Fruit fly (Drosophila melanogaster): ENCODE results near the gene CG12541.

The CG12541 gene

DNA sequence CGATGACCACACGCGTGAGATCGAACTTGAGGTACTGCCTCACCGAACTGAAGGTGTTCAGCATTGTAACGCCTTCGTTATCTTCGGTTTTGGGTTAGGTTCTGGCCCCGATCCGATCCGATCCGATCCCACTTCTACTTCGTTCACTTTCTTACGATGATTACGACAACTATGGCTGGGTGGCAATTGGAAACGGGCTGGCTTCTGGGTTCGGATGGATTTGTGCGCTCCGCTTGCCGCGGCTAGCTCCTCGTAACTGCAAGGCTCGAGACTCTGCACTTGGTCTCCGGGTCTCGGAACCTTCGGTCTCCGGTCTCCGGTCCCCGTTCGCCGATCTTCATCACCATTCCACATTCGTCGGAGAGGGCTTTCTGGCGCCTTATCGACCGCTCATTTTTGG is 72.5 kb downstream of the CG12541 start, which contains the start of gene Inx7:
Gene Inx7 (minus strand): TSS at position 263 of the 400 bp plus-strand sequence.
- TF ChIP-seq CG2120 (GFP tag; optimal IDR thresholded peaks at IDR 0.05) = no peak
- TF ChIP-seq sob (GFP tag; IDR thresholded peaks at IDR 0.05) = no peak
- TF ChIP-seq jigr1 (GFP tag; IDR thresholded peaks at IDR 0.05) = no peak
- no peak for TF ChIP-seq CG15073 (GFP tag; optimal IDR thresholded peaks at IDR 0.05)
- TF ChIP-seq Deaf1 (tag; optimal IDR thresholded peaks at IDR 0.05) = peak; percentile 92
- no peak for TF ChIP-seq bsh (GFP tag; optimal IDR thresholded peaks at IDR 0.05)
- TF ChIP-seq al (GFP tag; IDR thresholded peaks at IDR 0.05) = no peak
- no peak for TF ChIP-seq lola (GFP tag; optimal IDR thresholded peaks at IDR 0.05)
- TF ChIP-seq kah (GFP tag; optimal IDR thresholded peaks at IDR 0.05) = no peak
- TF ChIP-seq HHEX (GFP tag; optimal IDR thresholded peaks at IDR 0.05) = no peak
- TF ChIP-seq mld (GFP tag; IDR thresholded peaks at IDR 0.05; ENCODE audit: partially characterized antibody) = no peak
- TF ChIP-seq hbn (GFP tag; IDR thresholded peaks at IDR 0.05; ENCODE audit: partially characterized antibody) = no peak
- TF ChIP-seq sug (tag; optimal IDR thresholded peaks at IDR 0.05) = peak; percentile 10
- 0 out of 4 replicates have a peak, but pooled peaks have one; percentile 29 for TF ChIP-seq chinmo (GFP tag; IDR thresholded peaks at IDR 0.05; ENCODE audit: partially characterized antibody)
- TF ChIP-seq CG13624 (GFP tag; optimal IDR thresholded peaks at IDR 0.05) = no peak
- TF ChIP-seq CG33213 (GFP tag; optimal IDR thresholded peaks at IDR 0.05) = no peak

DNA sequence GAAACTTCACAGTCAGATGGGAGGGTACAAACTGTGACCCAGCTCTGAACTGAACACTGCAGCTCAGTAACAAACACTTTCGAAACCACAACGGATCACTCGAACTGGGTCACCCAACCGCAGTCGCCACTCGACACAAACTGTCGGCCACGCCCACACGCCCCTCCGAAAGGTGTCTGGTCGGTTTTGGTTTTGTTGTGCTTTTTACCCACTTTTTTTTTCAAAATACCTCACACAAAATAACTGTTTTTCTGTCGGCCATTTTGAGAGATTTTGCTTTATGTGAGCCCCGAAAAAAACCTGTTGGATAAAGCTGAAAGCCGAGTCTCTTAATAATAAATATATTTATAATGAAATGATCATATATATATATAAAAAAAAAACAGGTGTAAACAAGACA is 74.6 kb downstream of the CG12541 start, which contains the start of gene ogre:
Gene ogre (minus strand): TSS at position 33 of the 400 bp plus-strand sequence.
- TF ChIP-seq Hr51 (GFP tag; optimal IDR thresholded peaks at IDR 0.05) (no peak), CG6654 (GFP tag; optimal IDR thresholded peaks at IDR 0.05) (no peak), Bdp1 (GFP tag; optimal IDR thresholded peaks at IDR 0.05) (no peak), CG12219 (GFP tag; optimal IDR thresholded peaks at IDR 0.05) (no peak), abd-A (tag; optimal IDR thresholded peaks at IDR 0.05) (peak; percentile 23), Hr78 (GFP tag; optimal IDR thresholded peaks at IDR 0.05) (peak in 1 of 2 experiments; percentile 19), MBD-R2 (GFP tag; IDR thresholded peaks at IDR 0.05) (no peak), Blimp-1 (GFP tag; optimal IDR thresholded peaks at IDR 0.05) (peak; percentile 34), CG10321 (GFP tag; IDR thresholded peaks at IDR 0.05) (no peak), HLH54F (GFP tag; optimal IDR thresholded peaks at IDR 0.05) (no peak), pros (GFP tag; optimal IDR thresholded peaks at IDR 0.05) (no peak), CG9797 (GFP tag; optimal IDR thresholded peaks at IDR 0.05) (no peak), chinmo (GFP tag; IDR thresholded peaks at IDR 0.05; ENCODE audit: partially characterized antibody) (0 out of 4 replicates have a peak, but pooled peaks have one; percentile 25), Awh (GFP tag; IDR thresholded peaks at IDR 0.05) (peak; percentile 43; the same call in 1 of the 2 replicates), CG9876 (GFP tag; optimal IDR thresholded peaks at IDR 0.05) (no peak), CG15011 (GFP tag; optimal IDR thresholded peaks at IDR 0.05) (no peak), sob (GFP tag; IDR thresholded peaks at IDR 0.05) (no peak), zen2 (GFP tag; IDR thresholded peaks at IDR 0.05; ENCODE audit: partially characterized antibody) (no peak), CG3281 (GFP tag; optimal IDR thresholded peaks at IDR 0.05) (no peak), CG17361 (GFP tag; IDR thresholded peaks at IDR 0.05) (no peak), sqz (GFP tag; optimal IDR thresholded peaks at IDR 0.05) (peak; percentile 71), salm (tag; optimal IDR thresholded peaks at IDR 0.05) (no peak), dati (GFP tag; IDR thresholded peaks at IDR 0.05) (no peak), zf30C (GFP tag; optimal IDR thresholded peaks at IDR 0.05) (no peak), CG12236 (GFP tag; optimal IDR thresholded peaks at IDR 0.05) (no peak), CG2120 (GFP tag; optimal IDR thresholded peaks at IDR 0.05) (no peak), CG10366 (GFP tag; IDR thresholded peaks at IDR 0.05) (no peak), kni (GFP tag; optimal IDR thresholded peaks at IDR 0.05) (peak; percentile 46), sd (tag; optimal IDR thresholded peaks at IDR 0.05) (peak; percentile 43), oc (tag; optimal IDR thresholded peaks at IDR 0.05) (peak; percentile 33), MESR4 (GFP tag; optimal IDR thresholded peaks at IDR 0.05) (no peak), gcm2 (GFP tag; optimal IDR thresholded peaks at IDR 0.05) (no peak), Gug (GFP tag; IDR thresholded peaks at IDR 0.05) (no peak), p53 (GFP tag; optimal IDR thresholded peaks at IDR 0.05) (no peak), eve (GFP tag; optimal IDR thresholded peaks at IDR 0.05) (no peak), zen (tag; optimal IDR thresholded peaks at IDR 0.05) (no peak)

Data from whole organism, embryonic.